Comparison of ENCODE assay signal across 1 worm cellular context in the genomic region with DNA sequence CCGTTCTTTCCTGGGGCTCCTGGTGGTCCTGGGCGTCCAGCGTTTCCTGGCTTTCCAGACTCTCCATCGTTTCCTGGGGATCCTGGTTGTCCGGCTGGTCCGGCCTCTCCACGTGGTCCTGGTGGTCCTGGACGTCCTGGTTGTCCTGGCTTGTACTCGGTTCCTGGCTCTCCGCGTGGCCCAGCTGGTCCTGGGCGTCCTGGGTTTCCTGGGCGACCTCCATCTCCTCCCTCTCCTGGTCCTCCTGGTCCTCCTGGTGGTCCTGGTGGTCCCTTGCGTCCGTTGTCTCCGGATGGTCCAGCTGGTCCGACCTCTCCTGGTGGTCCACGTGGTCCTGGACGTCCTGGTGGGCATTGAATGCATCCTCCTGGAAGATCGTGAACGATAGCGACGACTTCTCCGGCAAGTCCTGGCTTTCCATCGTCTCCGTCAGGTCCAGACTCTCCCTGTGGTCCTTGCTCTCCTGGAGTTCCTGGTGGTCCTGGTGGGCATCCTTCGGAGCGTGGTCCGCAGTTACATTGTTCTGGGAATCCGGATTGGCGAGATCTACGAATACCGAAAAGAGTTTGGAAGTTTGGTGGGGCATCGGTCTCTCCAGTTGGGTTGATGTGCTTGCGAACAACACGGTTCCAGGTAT.
A peak's percentile ranks its signal among the peaks of the same experiment; 100 is the strongest.
TF ChIP-seq lines count a peak whose summit lies in the region.

No protein-coding gene starts in this region.

TF ChIP-seq in whole organism, L4 larva, 104 proteins besides CTCF, POLR2A, EP300 and RAD21 (continued from another document):
- TF ChIP-seq ceh-32 (tag; optimal IDR thresholded peaks at IDR 0.05; lab: Kevin White, UChicago; ENCODE audit: poor library complexity): no peak
- no peak for TF ChIP-seq Y75B8A.6 (GFP tag; IDR thresholded peaks at IDR 0.05; lab: Robert Waterston, UW)
- TF ChIP-seq nhr-77 (tag; optimal IDR thresholded peaks at IDR 0.05; lab: Kevin White, UChicago): no peak
- TF ChIP-seq dpl-1 (GFP tag; optimal IDR thresholded peaks at IDR 0.05; lab: Kevin White, UChicago): no peak
- no peak for TF ChIP-seq unc-62 (GFP tag; optimal IDR thresholded peaks at IDR 0.05 in 1 of 2; lab: Kevin White, UChicago)
- no peak for TF ChIP-seq unc-62 (tag; optimal IDR thresholded peaks at IDR 0.05; lab: Kevin White, UChicago)
- 0 out of 2 replicates have a peak, but pooled peaks have one; percentile 5 for TF ChIP-seq mdt-29 (GFP tag; IDR thresholded peaks at IDR 0.05; lab: Robert Waterston, UW)
- no peak for TF ChIP-seq nhr-48 (tag; optimal IDR thresholded peaks at IDR 0.05; lab: Kevin White, UChicago)
- TF ChIP-seq nhr-42 (GFP tag; IDR thresholded peaks at IDR 0.05; lab: Robert Waterston, UW): no peak
- TF ChIP-seq arid-1 (GFP tag; conservative IDR thresholded peaks at IDR 0.05; lab: Robert Waterston, UW): no peak
- peak; percentile 99 for TF ChIP-seq set-16 (GFP tag; IDR thresholded peaks at IDR 0.05; lab: Robert Waterston, UW)
- no peak for TF ChIP-seq nhr-28 (tag; optimal IDR thresholded peaks at IDR 0.05; lab: Kevin White, UChicago)
- TF ChIP-seq lin-39 (tag; optimal IDR thresholded peaks at IDR 0.05; lab: Kevin White, UChicago): no peak
- no peak for TF ChIP-seq zfp-2 (tag; optimal IDR thresholded peaks at IDR 0.05; lab: Kevin White, UChicago)
- TF ChIP-seq Y48G9A.11 (GFP tag; IDR thresholded peaks at IDR 0.05; lab: Robert Waterston, UW): 0 out of 2 replicates have a peak, but pooled peaks have one; percentile 23
- TF ChIP-seq saeg-2 (GFP tag; IDR thresholded peaks at IDR 0.05; lab: Robert Waterston, UW): no peak
- TF ChIP-seq F10B5.3 (tag; optimal IDR thresholded peaks at IDR 0.05; lab: Kevin White, UChicago): no peak
- TF ChIP-seq dve-1 (tag; optimal IDR thresholded peaks at IDR 0.05; lab: Kevin White, UChicago; ENCODE audit: insufficient read depth): no peak
- TF ChIP-seq ztf-11 (tag; optimal IDR thresholded peaks at IDR 0.05; lab: Kevin White, UChicago): no peak
- no peak for TF ChIP-seq ceh-62 (tag; optimal IDR thresholded peaks at IDR 0.05; lab: Kevin White, UChicago)
- TF ChIP-seq D1046.2 (GFP tag; IDR thresholded peaks at IDR 0.05; lab: Robert Waterston, UW): peak; percentile 42; the same call in 1 of the 2 replicates
- TF ChIP-seq egl-27 (tag; optimal IDR thresholded peaks at IDR 0.05; lab: Kevin White, UChicago): no peak
- no peak for TF ChIP-seq nhr-6 (tag; optimal IDR thresholded peaks at IDR 0.05; lab: Kevin White, UChicago)
- no peak for TF ChIP-seq lim-7 (GFP tag; IDR thresholded peaks at IDR 0.05; lab: Robert Waterston, UW)
- no peak for TF ChIP-seq Y105C5A.15 (GFP tag; IDR thresholded peaks at IDR 0.05; lab: Robert Waterston, UW)
- TF ChIP-seq madf-5 (GFP tag; IDR thresholded peaks at IDR 0.05; lab: Robert Waterston, UW): peak in 1 of 2 experiments; percentile 50; a peak in 1 of 4 replicates
- TF ChIP-seq zfp-3 (GFP tag; conservative IDR thresholded peaks at IDR 0.05; lab: Robert Waterston, UW): no peak; the same call in 1 of the 2 replicates
- TF ChIP-seq unc-130 (GFP tag; optimal IDR thresholded peaks at IDR 0.05; lab: Kevin White, UChicago): no peak
- no peak for TF ChIP-seq F44E2.7 (GFP tag; IDR thresholded peaks at IDR 0.05; lab: Robert Waterston, UW)
- TF ChIP-seq lsy-2 (tag; optimal IDR thresholded peaks at IDR 0.05; lab: Kevin White, UChicago): no peak
- no peak for TF ChIP-seq dmd-8 (GFP tag; IDR thresholded peaks at IDR 0.05; lab: Robert Waterston, UW)
- no peak for TF ChIP-seq tag-97 (GFP tag; IDR thresholded peaks at IDR 0.05; lab: Robert Waterston, UW)
- no peak for TF ChIP-seq lin-13 (GFP tag; optimal IDR thresholded peaks at IDR 0.05; lab: Kevin White, UChicago)
- TF ChIP-seq pha-4 (GFP tag; IDR thresholded peaks at IDR 0.05; lab: Robert Waterston, UW): 0 out of 2 replicates have a peak, but pooled peaks have one; percentile 10
- TF ChIP-seq pha-4 (tag; optimal IDR thresholded peaks at IDR 0.05; lab: Kevin White, UChicago): no peak
- no peak for TF ChIP-seq duxl-1 (tag; optimal IDR thresholded peaks at IDR 0.05; lab: Kevin White, UChicago; ENCODE audit: poor library complexity)
- TF ChIP-seq T20F7.1 (GFP tag; optimal IDR thresholded peaks at IDR 0.05; lab: Kevin White, UChicago): no peak
- no peak for TF ChIP-seq daf-16 (GFP tag; optimal IDR thresholded peaks at IDR 0.05; lab: Kevin White, UChicago)
- no peak for TF ChIP-seq daf-16 (tag; optimal IDR thresholded peaks at IDR 0.05; lab: Kevin White, UChicago)
- no peak for TF ChIP-seq dmd-9 (GFP tag; IDR thresholded peaks at IDR 0.05; lab: Robert Waterston, UW)
- TF ChIP-seq sdz-12 (GFP tag; optimal IDR thresholded peaks at IDR 0.05; lab: Kevin White, UChicago): no peak
- TF ChIP-seq lin-29 (GFP tag; IDR thresholded peaks at IDR 0.05; lab: Robert Waterston, UW): 0 out of 2 replicates have a peak, but pooled peaks have one; percentile 7
- 0 out of 2 replicates have a peak, but pooled peaks have one; percentile 41 for TF ChIP-seq egl-43 (GFP tag; IDR thresholded peaks at IDR 0.05; lab: Robert Waterston, UW)
- no peak for TF ChIP-seq skn-1 (tag; optimal IDR thresholded peaks at IDR 0.05; lab: Kevin White, UChicago)
- TF ChIP-seq ZK337.2 (GFP tag; IDR thresholded peaks at IDR 0.05; lab: Robert Waterston, UW): no peak
- TF ChIP-seq nhr-10 (tag; optimal IDR thresholded peaks at IDR 0.05; lab: Kevin White, UChicago): no peak
- TF ChIP-seq attf-4 (tag; optimal IDR thresholded peaks at IDR 0.05; lab: Kevin White, UChicago): no peak
- TF ChIP-seq snpc-4 (tag; optimal IDR thresholded peaks at IDR 0.05; lab: Kevin White, UChicago): no peak
- no peak for TF ChIP-seq zip-2 (tag; optimal IDR thresholded peaks at IDR 0.05; lab: Kevin White, UChicago)
- TF ChIP-seq nhr-25 (tag; optimal IDR thresholded peaks at IDR 0.05; lab: Kevin White, UChicago; ENCODE audit: borderline replicate concordance, insufficient read depth): no peak
- no peak for TF ChIP-seq jun-1 (tag; optimal IDR thresholded peaks at IDR 0.05; lab: Kevin White, UChicago)
- TF ChIP-seq ZK546.5 (tag; optimal IDR thresholded peaks at IDR 0.05; lab: Kevin White, UChicago): no peak
- peak; percentile 26; the same call in 1 of the 2 replicates for TF ChIP-seq dmd-6 (GFP tag; IDR thresholded peaks at IDR 0.05; lab: Robert Waterston, UW)
- TF ChIP-seq R02D3.7 (tag; optimal IDR thresholded peaks at IDR 0.05; lab: Kevin White, UChicago): no peak
- no peak for TF ChIP-seq ceh-82 (tag; optimal IDR thresholded peaks at IDR 0.05; lab: Kevin White, UChicago)
- TF ChIP-seq unc-39 (tag; optimal IDR thresholded peaks at IDR 0.05; lab: Kevin White, UChicago): no peak
- TF ChIP-seq hlh-11 (tag; optimal IDR thresholded peaks at IDR 0.05; lab: Kevin White, UChicago): peak; percentile 43
- no peak for TF ChIP-seq hmg-1.1 (GFP tag; IDR thresholded peaks at IDR 0.05; lab: Robert Waterston, UW)
- no peak for TF ChIP-seq zip-11 (GFP tag; IDR thresholded peaks at IDR 0.05; lab: Robert Waterston, UW)
- TF ChIP-seq nhr-237 (tag; optimal IDR thresholded peaks at IDR 0.05; lab: Kevin White, UChicago): no peak
- TF ChIP-seq tra-1 (GFP tag; IDR thresholded peaks at IDR 0.05; lab: Robert Waterston, UW): no peak
- no peak for TF ChIP-seq hif-1 (tag; optimal IDR thresholded peaks at IDR 0.05; lab: Kevin White, UChicago)
- TF ChIP-seq zag-1 (tag; optimal IDR thresholded peaks at IDR 0.05; lab: Kevin White, UChicago): no peak
- TF ChIP-seq T26A8.4 (GFP tag; IDR thresholded peaks at IDR 0.05; lab: Robert Waterston, UW): peak; percentile 41; the same call in 1 of the 2 replicates
- peak; percentile 78 for TF ChIP-seq ctbp-1 (GFP tag; IDR thresholded peaks at IDR 0.05; lab: Robert Waterston, UW)
- peak; percentile 17 for TF ChIP-seq gei-8 (GFP tag; optimal IDR thresholded peaks at IDR 0.05; lab: Kevin White, UChicago)
- no peak for TF ChIP-seq spr-1 (tag; optimal IDR thresholded peaks at IDR 0.05; lab: Kevin White, UChicago)
- TF ChIP-seq mep-1 (tag; optimal IDR thresholded peaks at IDR 0.05; lab: Kevin White, UChicago): no peak
- TF ChIP-seq ceh-28 (tag; optimal IDR thresholded peaks at IDR 0.05; lab: Kevin White, UChicago): no peak
- TF ChIP-seq lir-3 (tag; optimal IDR thresholded peaks at IDR 0.05; lab: Kevin White, UChicago): no peak
- no peak for TF ChIP-seq ceh-44 (GFP tag; IDR thresholded peaks at IDR 0.05; lab: Robert Waterston, UW)
- TF ChIP-seq rbr-2 (tag; optimal IDR thresholded peaks at IDR 0.05; lab: Kevin White, UChicago): no peak
- no peak for TF ChIP-seq daf-19 (GFP tag; conservative IDR thresholded peaks at IDR 0.05; lab: Robert Waterston, UW)
- TF ChIP-seq aha-1 (tag; lab: Kevin White, UChicago): no peak
- TF ChIP-seq ztf-7 (tag; optimal IDR thresholded peaks at IDR 0.05; lab: Kevin White, UChicago): no peak
- TF ChIP-seq Y5F2A.4 (GFP tag; optimal IDR thresholded peaks at IDR 0.05; lab: Kevin White, UChicago): no peak
